Fruit fly (Drosophila melanogaster) whole organism, embryonic: ENCODE results near the gene caz.

Experiments used
- B-H2 ChIP-seq: fragments of 200-800 bp; sonication (Bioruptor generic); optimal IDR thresholded peaks from 2 replicates; lab custom pipeline; 2018; ENCODE audit warnings: missing biosample characterization, mild to moderate bottlenecking, missing genetic modification characterization
- CG10543 ChIP-seq: fragments of 200-800 bp; sonication (Bioruptor generic); optimal IDR thresholded peaks from 3 replicates; lab custom pipeline; 2017; ENCODE audit warnings: missing biosample characterization, mild to moderate bottlenecking, missing genetic modification characterization, moderate library complexity
- CG13296 ChIP-seq: fragments of 200-800 bp; sonication (Bioruptor generic); optimal IDR thresholded peaks from 3 replicates; lab custom pipeline; 2018; ENCODE audit warnings: missing biosample characterization, mild to moderate bottlenecking, missing genetic modification characterization
- CG13624 ChIP-seq: fragments of 200-800 bp; sonication (Bioruptor generic); optimal IDR thresholded peaks from 2 replicates; lab custom pipeline; 2016; ENCODE audit warnings: missing biosample characterization, missing genetic modification characterization
- CG15514 ChIP-seq: fragments of 200-800 bp; sonication (Bioruptor generic); optimal IDR thresholded peaks from 3 replicates; lab custom pipeline; 2017; ENCODE audit warnings: missing biosample characterization, missing genetic modification characterization, mild to moderate bottlenecking, moderate library complexity, missing genetic modification reagents
- CG1603 ChIP-seq: fragments of 200-800 bp; sonication (Bioruptor generic); optimal IDR thresholded peaks from 2 replicates; lab custom pipeline; 2019; ENCODE audit warnings: missing biosample characterization, mild to moderate bottlenecking, missing genetic modification characterization, moderate library complexity
- CG17359 ChIP-seq: fragments of 200-800 bp; sonication (Bioruptor generic); optimal IDR thresholded peaks from 3 replicates; lab custom pipeline; 2018; ENCODE audit warnings: missing biosample characterization, mild to moderate bottlenecking, missing genetic modification characterization, moderate library complexity
- CG1832 ChIP-seq: fragments of 200-800 bp; sonication (Bioruptor generic); optimal IDR thresholded peaks from 2 replicates; lab custom pipeline; 2017; ENCODE audit warnings: missing biosample characterization, mild to moderate bottlenecking, missing genetic modification characterization, inconsistent platforms
- CG2129 ChIP-seq: fragments of 200-800 bp; sonication (Bioruptor generic); IDR thresholded peaks from 2 replicates; pipeline ENCODE4 v1.3.6; 2022; ENCODE audit warnings: missing biosample characterization, missing genetic modification characterization; ENCODE audit not compliant: partially characterized antibody
- CG30020 ChIP-seq: fragments of 200-800 bp; optimal IDR thresholded peaks from 2 replicates; lab custom pipeline; 2019; ENCODE audit warnings: missing biosample characterization, mild to moderate bottlenecking, missing genetic modification characterization, moderate library complexity
- CG30403 ChIP-seq: fragments of 200-800 bp; sonication (Bioruptor generic); optimal IDR thresholded peaks from 3 replicates; lab custom pipeline; 2016; ENCODE audit warnings: missing biosample characterization, missing genetic modification characterization
- CG3163 ChIP-seq: fragments of 200-800 bp; sonication (Bioruptor generic); optimal IDR thresholded peaks from 3 replicates; lab custom pipeline; 2016; ENCODE audit warnings: missing biosample characterization, missing genetic modification characterization
- CG32532 ChIP-seq: fragments of 200-800 bp; sonication (Bioruptor generic); IDR thresholded peaks from 2 replicates; pipeline ENCODE4 v1.3.6; 2022; ENCODE audit warnings: missing biosample characterization, missing genetic modification characterization
- CG34376 ChIP-seq: fragments of 200-800 bp; sonication (Bioruptor generic); optimal IDR thresholded peaks from 2 replicates; lab custom pipeline; 2018; ENCODE audit warnings: missing biosample characterization, mild to moderate bottlenecking, missing genetic modification characterization
- CG3847 ChIP-seq: fragments of 200-800 bp; sonication (Bioruptor generic); IDR thresholded peaks from 2 replicates; pipeline ENCODE4 v1.3.6; 2022; ENCODE audit warnings: missing biosample characterization, missing genetic modification characterization
- CG4282 ChIP-seq: fragments of 200-800 bp; sonication (Bioruptor generic); optimal IDR thresholded peaks from 2 replicates; lab custom pipeline; 2016; ENCODE audit warnings: missing biosample characterization, missing genetic modification characterization
- CG6689 ChIP-seq: fragments of 200-800 bp; sonication (Bioruptor generic); IDR thresholded peaks from 2 replicates; pipeline ENCODE4 v1.3.6; 2022; ENCODE audit warnings: missing biosample characterization, missing genetic modification characterization
- CG6813 ChIP-seq: fragments of 200-800 bp; sonication (Bioruptor generic); optimal IDR thresholded peaks from 2 replicates; lab custom pipeline; 2017; ENCODE audit warnings: missing biosample characterization, missing genetic modification characterization, mild to moderate bottlenecking, moderate library complexity, missing genetic modification reagents
- CG7357 ChIP-seq: fragments of 200-800 bp; sonication (Bioruptor generic); IDR thresholded peaks from 3 replicates; pipeline ENCODE4 v1.3.6; 2022; ENCODE audit warnings: missing biosample characterization, missing genetic modification characterization
- CG8478 ChIP-seq: fragments of >200 bp; optimal IDR thresholded peaks from 2 replicates; lab custom pipeline; 2018
- CG8924 ChIP-seq: fragments of 200-800 bp; optimal IDR thresholded peaks from 3 replicates; lab custom pipeline; 2019; ENCODE audit warnings: missing biosample characterization, mild to moderate bottlenecking, missing genetic modification characterization, moderate library complexity
- CG9932 ChIP-seq: fragments of 200-800 bp; sonication (Bioruptor generic); IDR thresholded peaks from 2 replicates; pipeline ENCODE4 v1.3.6; 2022; ENCODE audit warnings: missing biosample characterization, missing genetic modification characterization
- Dbx ChIP-seq: fragments of 200-800 bp; sonication (Bioruptor generic); IDR thresholded peaks from 3 replicates; pipeline ENCODE4 v1.3.6; 2022; ENCODE audit warnings: missing biosample characterization, missing genetic modification characterization
- Drgx ChIP-seq: fragments of 200-800 bp; sonication (Bioruptor generic); IDR thresholded peaks from 2 replicates; pipeline ENCODE4 v1.3.6; 2022; ENCODE audit warnings: missing biosample characterization, missing genetic modification characterization
- HmgZ ChIP-seq: fragments of 200-800 bp; sonication (Bioruptor generic); optimal IDR thresholded peaks from 2 replicates; lab custom pipeline; 2018; ENCODE audit warnings: missing biosample characterization, mild to moderate bottlenecking, missing genetic modification characterization
- Hr3 ChIP-seq: fragments of 200-800 bp; sonication (Bioruptor generic); optimal IDR thresholded peaks from 3 replicates; lab custom pipeline; 2016; ENCODE audit warnings: missing biosample characterization, missing genetic modification characterization
- MTF-1 ChIP-seq: fragments of 200-800 bp; sonication (Bioruptor generic); optimal IDR thresholded peaks from 2 replicates; lab custom pipeline; 2018; ENCODE audit warnings: missing biosample characterization, mild to moderate bottlenecking, missing genetic modification characterization, borderline replicate concordance
- Med ChIP-seq: fragments of 200-800 bp; sonication (Bioruptor generic); peaks from one replicate; lab custom pipeline; 2016; ENCODE audit warnings: missing biosample characterization, missing genetic modification characterization, mild to moderate bottlenecking, inconsistent platforms, moderate library complexity
- Ssrp ChIP-seq: fragments of 200-800 bp; sonication (Bioruptor generic); optimal IDR thresholded peaks from 2 replicates; lab custom pipeline; 2018; ENCODE audit warnings: missing biosample characterization, mild to moderate bottlenecking, missing genetic modification characterization, moderate library complexity
- Trl ChIP-seq, 3 experiments: fragments of >200 bp in 2 of 3; fragments of 200-800 bp in 1 of 3; sonication (Bioruptor generic) in 1 of 3; optimal IDR thresholded peaks; 2 replicates in 1 of 3; 3 replicates in 2 of 3; lab custom pipeline; 2016 to 2017; ENCODE audit warnings: missing biosample characterization in 1 of 3, missing genetic modification characterization in 1 of 3
- al ChIP-seq: fragments of 200-800 bp; sonication (Bioruptor generic); IDR thresholded peaks from 2 replicates; pipeline ENCODE4 v1.3.6; 2022; ENCODE audit warnings: missing biosample characterization, missing genetic modification characterization
- cad ChIP-seq: fragments of >200 bp; optimal IDR thresholded peaks from 2 replicates; lab custom pipeline; 2017; ENCODE audit warnings: missing biosample characterization, missing genetic modification characterization
- cg ChIP-seq: fragments of 200-800 bp; sonication (Bioruptor generic); optimal IDR thresholded peaks from 3 replicates; lab custom pipeline; 2019; ENCODE audit warnings: missing biosample characterization, mild to moderate bottlenecking, missing genetic modification characterization, moderate library complexity
- chm ChIP-seq: fragments of 200-800 bp; sonication (Bioruptor generic); IDR thresholded peaks from 2 replicates; pipeline ENCODE4 v1.3.6; 2022; ENCODE audit warnings: missing biosample characterization, missing genetic modification characterization
- dpn ChIP-seq, 2 experiments: fragments of 200-800 bp; sonication (Bioruptor generic); optimal IDR thresholded peaks; 3 replicates each; lab custom pipeline; 2016; ENCODE audit warnings: missing biosample characterization in 2 of 2, missing genetic modification characterization in 2 of 2
- fd3F ChIP-seq: fragments of 200-800 bp; sonication (Bioruptor generic); optimal IDR thresholded peaks from 2 replicates; lab custom pipeline; 2018; ENCODE audit warnings: missing biosample characterization, mild to moderate bottlenecking, missing genetic modification characterization, moderate library complexity
- grau ChIP-seq: fragments of 200-800 bp; optimal IDR thresholded peaks from 3 replicates; lab custom pipeline; 2019; ENCODE audit warnings: missing biosample characterization, mild to moderate bottlenecking, missing genetic modification characterization, moderate library complexity
- gt ChIP-seq: fragments of 200-800 bp; sonication (Bioruptor generic); IDR thresholded peaks from 2 replicates; pipeline ENCODE4 v1.3.6; 2022; ENCODE audit warnings: missing biosample characterization, missing genetic modification characterization
- hbn ChIP-seq: fragments of 200-800 bp; sonication (Bioruptor generic); IDR thresholded peaks from 2 replicates; pipeline ENCODE4 v1.3.6; 2022; ENCODE audit warnings: missing biosample characterization, missing genetic modification characterization; ENCODE audit not compliant: partially characterized antibody
- lab ChIP-seq: fragments of 200-800 bp; sonication (Bioruptor generic); optimal IDR thresholded peaks from 3 replicates; lab custom pipeline; 2017; ENCODE audit warnings: missing biosample characterization, missing genetic modification characterization, mild to moderate bottlenecking, moderate library complexity, missing genetic modification reagents
- lmd ChIP-seq: fragments of 200-800 bp; sonication (Bioruptor generic); IDR thresholded peaks from 2 replicates; pipeline ENCODE4 v1.3.6; 2022; ENCODE audit warnings: missing biosample characterization, missing genetic modification characterization
- lola ChIP-seq, 3 experiments: fragments of >200 bp in 2 of 3; fragments of 200-800 bp in 1 of 3; sonication (Bioruptor generic) in 1 of 3; optimal IDR thresholded peaks; 2 replicates each; lab custom pipeline; 2017 to 2019; ENCODE audit warnings: missing biosample characterization in 3 of 3, missing genetic modification characterization in 3 of 3, mild to moderate bottlenecking in 1 of 3, moderate library complexity in 1 of 3
- schlank ChIP-seq: fragments of 200-800 bp; sonication (Bioruptor generic); optimal IDR thresholded peaks from 2 replicates; lab custom pipeline; 2018; ENCODE audit warnings: missing biosample characterization, mild to moderate bottlenecking, missing genetic modification characterization
- sens ChIP-seq: fragments of 200-800 bp; sonication (Bioruptor generic); peaks from one replicate; lab custom pipeline; 2016; ENCODE audit warnings: missing biosample characterization, missing genetic modification characterization
- sens-2 ChIP-seq: fragments of 200-800 bp; sonication (Bioruptor generic); IDR thresholded peaks from 2 replicates; pipeline ENCODE4 v1.3.6; 2022; ENCODE audit warnings: missing biosample characterization, missing genetic modification characterization
- sug ChIP-seq: fragments of 200-800 bp; optimal IDR thresholded peaks from 2 replicates; lab custom pipeline; 2019; ENCODE audit warnings: missing biosample characterization, mild to moderate bottlenecking, missing genetic modification characterization, moderate library complexity
- unc-4 ChIP-seq: fragments of 200-800 bp; sonication (Bioruptor generic); IDR thresholded peaks from 2 replicates; pipeline ENCODE4 v1.3.6; 2022; ENCODE audit warnings: missing biosample characterization, missing genetic modification characterization; ENCODE audit not compliant: partially characterized antibody
- yki ChIP-seq: fragments of >200 bp; optimal IDR thresholded peaks from 3 replicates; lab custom pipeline; 2018

Gene caz

dm6 chrX:16333434-16334141, 45.0 kb downstream of the caz start, which contains the start of the genes CG9921 and Dsp1 (continued):
- TF ChIP-seq MTF-1 = peak; percentile 48
- no peak for TF ChIP-seq al
- TF ChIP-seq CG32532 (GFP tag; lab: Robert Waterston, UW) = peak; percentile 25; the same call in 1 of the 2 replicates
- TF ChIP-seq grau (tag; lab: Kevin White, UChicago) = peak; percentile 13
- TF ChIP-seq cad (GFP tag; lab: Kevin White, UChicago) = peak; percentile 27
- 0 out of 2 replicates have a peak, but pooled peaks have one; percentile 6 for TF ChIP-seq CG3847
- no peak for TF ChIP-seq Hr3
- no peak for TF ChIP-seq CG1832 (GFP tag; lab: Kevin White, UChicago)
- no peak for TF ChIP-seq fd3F (GFP tag; lab: Kevin White, UChicago)
- TF ChIP-seq CG8478 (lab: Kevin White, UChicago) = peak; percentile 8
- peak; percentile 97 for TF ChIP-seq cg (GFP tag; lab: Kevin White, UChicago)
- TF ChIP-seq Trl (optimal IDR thresholded peaks at IDR 0.05; lab: Kevin White, UChicago) = peak; percentile 97
- TF ChIP-seq Trl (GFP tag; optimal IDR thresholded peaks at IDR 0.05; lab: Kevin White, UChicago) = no peak
- TF ChIP-seq CG9932 (GFP tag; lab: Robert Waterston, UW) = peak; percentile 42
- peak; percentile 31 for TF ChIP-seq schlank (tag; lab: Kevin White, UChicago)
- TF ChIP-seq CG3163 (GFP tag; lab: Kevin White, UChicago) = peak; percentile 73
- peak; percentile 26 for TF ChIP-seq sug
- peak; percentile 81 for TF ChIP-seq Med (GFP tag; lab: Kevin White, UChicago)
- peak; percentile 3 for TF ChIP-seq CG6813 (GFP tag; lab: Kevin White, UChicago)
- peak; percentile 75 for TF ChIP-seq chm
- peak; percentile 0 for TF ChIP-seq lab (GFP tag; lab: Kevin White, UChicago)
- no peak for TF ChIP-seq sens-2
- 0 out of 2 replicates have a peak, but pooled peaks have one; percentile 43 for TF ChIP-seq hbn (GFP tag; lab: Robert Waterston, UW)
- TF ChIP-seq CG6689 (GFP tag; lab: Robert Waterston, UW) = peak; percentile 17; the same call in 1 of the 2 replicates
- TF ChIP-seq CG8924 = peak; percentile 45
- peak in 1 of 3 experiments; percentile 44 for TF ChIP-seq lola (GFP tag; optimal IDR thresholded peaks at IDR 0.05; lab: Kevin White, UChicago)
- TF ChIP-seq gt (GFP tag; lab: Robert Waterston, UW) = no peak
- peak; percentile 9 for TF ChIP-seq CG17359 (tag; lab: Kevin White, UChicago)
- TF ChIP-seq dpn (GFP tag; optimal IDR thresholded peaks at IDR 0.05; lab: Kevin White, UChicago) = no peak
- no peak for TF ChIP-seq CG30403 (GFP tag; lab: Kevin White, UChicago)
- TF ChIP-seq Drgx (GFP tag; lab: Robert Waterston, UW) = peak; percentile 8; the same call in 1 of the 2 replicates
- peak; percentile 72 for TF ChIP-seq sens (GFP tag; lab: Kevin White, UChicago)
- peak; percentile 13 for TF ChIP-seq B-H2 (GFP tag; lab: Kevin White, UChicago)
- TF ChIP-seq Dbx (GFP tag; lab: Robert Waterston, UW) = peak; percentile 45; the same call in 1 of the 3 replicates
- TF ChIP-seq Ssrp (tag; lab: Kevin White, UChicago) = no peak
- peak; percentile 29 for TF ChIP-seq CG13296
- peak; percentile 33 for TF ChIP-seq CG13624 (GFP tag; lab: Kevin White, UChicago)
- no peak for TF ChIP-seq CG4282 (GFP tag; lab: Kevin White, UChicago)
- TF ChIP-seq CG10543 (GFP tag; lab: Kevin White, UChicago) = peak; percentile 49
- peak; percentile 22 for TF ChIP-seq CG30020 (tag; lab: Kevin White, UChicago)
- peak; percentile 61 for TF ChIP-seq CG34376 (GFP tag; lab: Kevin White, UChicago)
- TF ChIP-seq CG2129 (GFP tag; lab: Robert Waterston, UW) = no peak
- TF ChIP-seq CG15514 = peak; percentile 72
- TF ChIP-seq unc-4 = 0 out of 2 replicates have a peak, but pooled peaks have one; percentile 21
- peak; percentile 65 for TF ChIP-seq HmgZ
- no peak for TF ChIP-seq lmd (GFP tag; lab: Robert Waterston, UW)
- peak; percentile 90 for TF ChIP-seq yki (lab: Kevin White, UChicago)
- TF ChIP-seq CG1603 (tag; lab: Kevin White, UChicago) = peak; percentile 5
- TF ChIP-seq CG7357 (GFP tag; lab: Robert Waterston, UW) = no peak
